Worm (Caenorhabditis elegans) whole organism, young adult: ENCODE results near the gene srh-173.

Experiments used
- C06A6.2 ChIP-seq: fragments of 200-800 bp; sonication (Bioruptor generic); conservative IDR thresholded peaks from 2 replicates; pipeline ENCODE4 v1.3.6; 2022; ENCODE audit warnings: missing genetic modification characterization, missing compliant biosample characterization
- F23B12.7 ChIP-seq: sonication (generic microtip); optimal IDR thresholded peaks from 2 replicates; lab custom pipeline; 2017; ENCODE audit warnings: missing genetic modification characterization, mild to moderate bottlenecking, missing compliant biosample characterization, antibody characterized with exemption, moderate library complexity; ENCODE audit not compliant: insufficient read depth
- F37B4.10 ChIP-seq: fragments of 200-800 bp; sonication (Bioruptor generic); IDR thresholded peaks from 2 replicates; pipeline ENCODE4 v1.3.6; 2022; ENCODE audit warnings: missing genetic modification characterization, missing compliant biosample characterization
- F49E8.2 ChIP-seq: sonication (generic microtip); optimal IDR thresholded peaks from 3 replicates; lab custom pipeline; 2017; ENCODE audit warnings: missing genetic modification characterization, mild to moderate bottlenecking, missing compliant biosample characterization, antibody characterized with exemption, moderate library complexity; ENCODE audit not compliant: insufficient read depth
- F57A8.1 ChIP-seq: fragments of 200-800 bp; sonication (Bioruptor generic); optimal IDR thresholded peaks from 2 replicates; lab custom pipeline; 2018; ENCODE audit warnings: mild to moderate bottlenecking, missing genetic modification characterization, moderate library complexity, missing compliant biosample characterization
- F57C9.4 ChIP-seq: sonication (generic microtip); optimal IDR thresholded peaks from 2 replicates; lab custom pipeline; 2017; ENCODE audit warnings: mild to moderate bottlenecking, missing genetic modification characterization, missing compliant biosample characterization
- K11D2.4 ChIP-seq: fragments of 200-800 bp; sonication (Bioruptor generic); IDR thresholded peaks from 2 replicates; pipeline ENCODE4 v1.3.6; 2022; ENCODE audit warnings: missing genetic modification reagents, missing genetic modification characterization, missing compliant biosample characterization
- T26A5.8 ChIP-seq: sonication (generic microtip); optimal IDR thresholded peaks from 2 replicates; lab custom pipeline; 2016; ENCODE audit warnings: missing genetic modification characterization, missing compliant biosample characterization
- Y56A3A.18 ChIP-seq: fragments of 200-800 bp; sonication (Bioruptor generic); IDR thresholded peaks from 2 replicates; pipeline ENCODE4 v1.3.6; 2022; ENCODE audit warnings: missing genetic modification reagents, missing genetic modification characterization, missing compliant biosample characterization
- Y95B8A.8 ChIP-seq: fragments of 200-800 bp; sonication (Bioruptor generic); IDR thresholded peaks from 2 replicates; pipeline ENCODE4 v1.3.6; 2022; ENCODE audit warnings: missing genetic modification reagents, missing genetic modification characterization, missing compliant biosample characterization
- aptf-2 ChIP-seq: fragments of 200-800 bp; sonication (Bioruptor generic); conservative IDR thresholded peaks from 2 replicates; pipeline ENCODE4 v1.3.6; 2022; ENCODE audit warnings: missing genetic modification reagents, missing genetic modification characterization, missing compliant biosample characterization
- attf-6 ChIP-seq: fragments of 200-800 bp; sonication (Bioruptor generic); IDR thresholded peaks from 2 replicates; pipeline ENCODE4 v1.3.6; 2022; ENCODE audit warnings: missing genetic modification reagents, missing genetic modification characterization, missing compliant biosample characterization
- cebp-2 ChIP-seq: fragments of 200-800 bp; sonication (Bioruptor generic); IDR thresholded peaks from 2 replicates; pipeline ENCODE4 v1.3.6; 2022; ENCODE audit warnings: missing genetic modification characterization, missing compliant biosample characterization
- ceh-100 ChIP-seq: fragments of 200-800 bp; sonication (Bioruptor generic); IDR thresholded peaks from 2 replicates; pipeline ENCODE4 v1.3.6; 2022; ENCODE audit warnings: missing genetic modification reagents, missing genetic modification characterization, missing compliant biosample characterization
- ceh-27 ChIP-seq: fragments of 200-800 bp; sonication (Bioruptor generic); optimal IDR thresholded peaks from 2 replicates; lab custom pipeline; 2018; ENCODE audit warnings: mild to moderate bottlenecking, missing genetic modification characterization, moderate library complexity, missing compliant biosample characterization
- ceh-40 ChIP-seq: fragments of 200-800 bp; sonication (Bioruptor generic); IDR thresholded peaks from 2 replicates; pipeline ENCODE4 v1.3.6; 2022; ENCODE audit warnings: missing genetic modification characterization, missing compliant biosample characterization
- ceh-58 ChIP-seq: fragments of 200-800 bp; sonication (Bioruptor generic); IDR thresholded peaks from 2 replicates; pipeline ENCODE4 v1.3.6; 2022; ENCODE audit warnings: missing genetic modification characterization, missing compliant biosample characterization
- ceh-79 ChIP-seq: sonication (generic microtip); optimal IDR thresholded peaks from 2 replicates; lab custom pipeline; 2017; ENCODE audit warnings: mild to moderate bottlenecking, missing genetic modification characterization, missing compliant biosample characterization
- chd-7 ChIP-seq: sonication (generic microtip); optimal IDR thresholded peaks from 2 replicates; lab custom pipeline; 2016; ENCODE audit warnings: mild to moderate bottlenecking, missing genetic modification characterization, moderate library complexity, missing compliant biosample characterization
- die-1 ChIP-seq: sonication (generic microtip); optimal IDR thresholded peaks from 2 replicates; lab custom pipeline; 2016; ENCODE audit warnings: missing genotype, mild to moderate bottlenecking, missing genetic modification characterization, missing compliant biosample characterization
- dox-1 ChIP-seq: fragments of 200-800 bp; sonication (Bioruptor generic); IDR thresholded peaks from 2 replicates; pipeline ENCODE4 v1.3.6; 2022; ENCODE audit warnings: missing genetic modification reagents, missing genetic modification characterization, missing compliant biosample characterization
- egrh-3 ChIP-seq: fragments of 200-800 bp; sonication (Bioruptor generic); IDR thresholded peaks from 2 replicates; pipeline ENCODE4 v1.3.6; 2022; ENCODE audit warnings: missing genetic modification reagents, missing genetic modification characterization, missing compliant biosample characterization
- hlh-12 ChIP-seq: sonication (generic microtip); optimal IDR thresholded peaks from 2 replicates; lab custom pipeline; 2016; ENCODE audit warnings: missing genetic modification characterization, missing compliant biosample characterization
- let-607 ChIP-seq, 2 experiments: fragments of 200-800 bp in 1 of 2; sonication (Bioruptor generic) in 1 of 2; sonication (generic microtip) in 1 of 2; optimal IDR thresholded peaks; 2 replicates each; lab custom pipeline; 2016 to 2018; ENCODE audit warnings: mild to moderate bottlenecking in 2 of 2, missing compliant biosample characterization in 2 of 2, missing genetic modification characterization in 2 of 2, moderate library complexity in 2 of 2, missing genotype in 1 of 2
- lin-35 ChIP-seq, 3 experiments: fragments of 150-350 bp in 2 of 3; sonication (generic microtip) in 1 of 3; optimal IDR thresholded peaks; 2 replicates each; lab custom pipeline; 2014 to 2018; ENCODE audit warnings: missing biosample characterization in 3 of 3, missing genetic modification characterization in 3 of 3, missing genetic modification reagents in 3 of 3
- lin-54 ChIP-seq: fragments of 200-800 bp; sonication (Bioruptor generic); optimal IDR thresholded peaks from 2 replicates; lab custom pipeline; 2018; ENCODE audit warnings: mild to moderate bottlenecking, missing genetic modification characterization, missing compliant biosample characterization
- lsy-27 ChIP-seq: sonication (generic microtip); optimal IDR thresholded peaks from 2 replicates; lab custom pipeline; 2017; ENCODE audit warnings: missing genetic modification characterization, mild to moderate bottlenecking, missing compliant biosample characterization, antibody characterized with exemption, missing genotype, borderline replicate concordance; ENCODE audit not compliant: insufficient read depth
- madf-8 ChIP-seq: fragments of 200-800 bp; sonication (Bioruptor generic); conservative IDR thresholded peaks from 2 replicates; pipeline ENCODE4 v1.3.6; 2022; ENCODE audit warnings: missing genetic modification reagents, missing genetic modification characterization, missing compliant biosample characterization
- mel-28 ChIP-seq: sonication (generic microtip); optimal IDR thresholded peaks from 2 replicates; lab custom pipeline; 2016; ENCODE audit warnings: borderline replicate concordance, mild to moderate bottlenecking, missing genetic modification characterization, missing compliant biosample characterization
- nfya-2 ChIP-seq: fragments of 200-800 bp; sonication (Bioruptor generic); IDR thresholded peaks from 2 replicates; pipeline ENCODE4 v1.3.6; 2022; ENCODE audit warnings: missing genetic modification reagents, missing genetic modification characterization, missing compliant biosample characterization
- nhr-27 ChIP-seq: fragments of 200-800 bp; sonication (Bioruptor generic); optimal IDR thresholded peaks from 2 replicates; lab custom pipeline; 2018; ENCODE audit warnings: mild to moderate bottlenecking, missing genetic modification characterization, moderate library complexity, missing compliant biosample characterization
- nhr-80 ChIP-seq: sonication (generic microtip); optimal IDR thresholded peaks from 2 replicates; lab custom pipeline; 2016; ENCODE audit warnings: missing genetic modification characterization, missing compliant biosample characterization
- nhr-90 ChIP-seq: sonication (generic microtip); optimal IDR thresholded peaks from 2 replicates; lab custom pipeline; 2016; ENCODE audit warnings: missing genotype, mild to moderate bottlenecking, missing genetic modification characterization, missing compliant biosample characterization
- pbrm-1 ChIP-seq: fragments of 200-800 bp; sonication (Bioruptor generic); IDR thresholded peaks from 2 replicates; pipeline ENCODE4 v1.3.6; 2022; ENCODE audit warnings: missing genetic modification reagents, missing genetic modification characterization, missing compliant biosample characterization
- rcor-1 ChIP-seq: fragments of 200-800 bp; sonication (Bioruptor generic); IDR thresholded peaks from 2 replicates; pipeline ENCODE4 v1.3.6; 2022; ENCODE audit warnings: missing genetic modification reagents, missing genetic modification characterization, missing compliant biosample characterization
- sdz-38 ChIP-seq: sonication (generic microtip); optimal IDR thresholded peaks from 2 replicates; lab custom pipeline; 2016; ENCODE audit warnings: missing genotype, missing genetic modification characterization, missing compliant biosample characterization
- somi-1 ChIP-seq: fragments of 200-800 bp; sonication (Bioruptor generic); optimal IDR thresholded peaks from 2 replicates; lab custom pipeline; 2018; ENCODE audit warnings: mild to moderate bottlenecking, missing genetic modification characterization, missing compliant biosample characterization
- zfh-2 ChIP-seq: fragments of 200-800 bp; sonication (Bioruptor generic); conservative IDR thresholded peaks from 2 replicates; pipeline ENCODE4 v1.3.6; 2022; ENCODE audit warnings: missing genetic modification reagents, missing genetic modification characterization, missing compliant biosample characterization
- ztf-25 ChIP-seq: fragments of 200-800 bp; sonication (Bioruptor generic); IDR thresholded peaks from 2 replicates; pipeline ENCODE4 v1.3.6; 2022; ENCODE audit warnings: missing genetic modification reagents, missing genetic modification characterization, missing compliant biosample characterization

srh-173 gene

DNA sequence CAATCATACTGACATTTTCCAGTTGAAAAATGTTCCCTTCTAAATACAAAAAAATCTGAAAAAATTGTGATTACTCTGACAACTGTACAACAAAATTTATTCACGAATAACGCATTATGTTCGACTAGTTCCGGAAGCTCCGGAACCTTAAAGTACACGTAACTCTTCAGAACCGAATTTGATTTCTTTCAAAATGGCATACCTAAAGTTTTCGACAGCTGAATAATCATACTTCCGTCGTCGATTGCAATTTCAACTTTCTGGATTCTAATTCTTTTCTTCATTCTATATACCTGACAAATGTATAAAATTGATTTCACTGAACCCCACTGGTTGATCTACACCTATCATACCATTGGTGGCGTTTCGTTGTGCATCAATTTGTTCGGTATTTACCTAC lies 14.6 kb downstream of the srh-173 start, which contains the start of gene sri-67:
Gene sri-67, plus strand, starts transcription at position 301 of the 400 bp plus-strand sequence.
- TF ChIP-seq pbrm-1 (GFP tag; lab: Robert Waterston, UW) (no peak), attf-6 (GFP tag; lab: Robert Waterston, UW) (no peak), die-1 (tag; lab: Kevin White, UChicago) (no peak), lin-54 (GFP tag; lab: Kevin White, UChicago) (no peak), F57C9.4 (tag; lab: Kevin White, UChicago) (no peak), F23B12.7 (tag; lab: Kevin White, UChicago) (no peak), mel-28 (no peak), Y95B8A.8 (GFP tag; lab: Robert Waterston, UW) (no peak), ceh-40 (GFP tag; lab: Robert Waterston, UW) (no peak), nhr-27 (tag; lab: Kevin White, UChicago) (no peak), F57A8.1 (GFP tag; lab: Kevin White, UChicago) (no peak)
- TF ChIP-seq, all 124 proteins: peak for 0

DNA sequence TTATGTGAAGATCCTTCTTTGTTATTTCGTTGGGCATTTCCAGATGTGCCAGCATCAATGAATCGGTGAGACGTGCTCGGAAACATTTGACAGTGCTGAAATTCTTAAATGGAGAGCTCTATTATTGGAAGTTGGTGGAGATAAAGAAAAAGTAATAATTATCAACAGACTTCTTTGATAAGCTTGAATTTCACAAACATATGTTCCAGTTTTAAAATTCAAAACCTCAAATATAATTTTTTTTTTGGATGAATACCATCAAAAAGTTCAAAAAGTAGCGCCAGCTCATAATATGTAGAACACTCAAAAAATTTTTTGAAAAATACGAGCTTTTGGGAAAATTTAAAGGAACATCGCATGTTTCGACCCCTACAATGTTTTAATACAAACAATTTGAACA lies 21.0 kb downstream of the srh-173 start, which contains the start of gene Y60A3A.25:
Gene Y60A3A.25, minus strand, starts transcription at position 101 of the 400 bp plus-strand sequence.
- TF ChIP-seq Y56A3A.18 (GFP tag; lab: Robert Waterston, UW) (no peak), let-607 (tag; optimal IDR thresholded peaks at IDR 0.05; lab: Kevin White, UChicago) (no peak), sdz-38 (tag; lab: Kevin White, UChicago) (no peak), cebp-2 (GFP tag; lab: Robert Waterston, UW) (no peak), F57A8.1 (GFP tag; lab: Kevin White, UChicago) (no peak), C06A6.2 (GFP tag; lab: Robert Waterston, UW) (no peak), F49E8.2 (tag; lab: Kevin White, UChicago) (no peak), nhr-90 (tag; lab: Kevin White, UChicago) (no peak), ceh-79 (tag; lab: Kevin White, UChicago) (no peak), chd-7 (tag; lab: Kevin White, UChicago) (no peak), hlh-12 (tag; lab: Kevin White, UChicago) (no peak)

DNA sequence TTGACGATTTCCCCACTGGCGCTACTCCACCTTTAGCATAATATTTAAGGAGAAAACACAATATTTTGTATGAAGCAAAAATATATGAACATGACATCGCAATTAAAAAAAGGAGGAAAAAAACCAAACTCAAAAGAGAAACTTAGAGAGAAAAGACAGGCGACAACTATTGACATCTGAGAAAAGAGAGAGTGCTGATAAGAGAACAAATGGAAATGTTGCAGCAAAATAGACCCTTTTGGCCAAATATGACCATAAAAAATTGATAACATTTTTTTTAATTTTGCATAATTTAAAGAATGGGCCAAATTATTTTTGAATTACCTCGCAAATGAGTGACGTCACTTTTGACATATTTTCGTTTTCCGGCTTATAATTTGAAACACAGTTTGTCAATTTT lies 21.6 kb downstream of the srh-173 start:
- peak; percentile 51 for TF ChIP-seq nhr-80 (tag; lab: Kevin White, UChicago)
- TF ChIP-seq nhr-90 (tag; lab: Kevin White, UChicago), result no peak
- TF ChIP-seq ztf-25 (GFP tag; lab: Robert Waterston, UW), result no peak

DNA sequence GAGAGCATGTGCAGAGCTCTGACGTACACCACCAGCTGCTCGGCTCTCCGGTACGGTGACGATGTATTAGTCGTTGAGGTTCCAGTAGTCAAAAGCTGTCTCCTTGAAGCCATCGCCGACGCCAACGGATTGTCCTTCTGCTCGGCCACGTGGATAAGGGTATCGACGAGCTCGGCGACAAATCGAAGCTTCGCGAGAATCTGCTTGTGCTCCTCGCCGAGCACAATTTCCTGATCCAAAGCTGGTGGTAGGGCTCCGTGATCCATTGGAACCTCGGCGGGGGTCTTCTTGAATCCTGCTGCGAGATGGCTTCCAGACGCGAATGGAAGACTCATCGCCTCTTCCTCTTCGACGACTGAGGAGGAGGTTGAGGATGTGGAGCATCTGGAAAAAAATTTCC lies 24.4 kb downstream of the srh-173 start:
- TF ChIP-seq hlh-12 (tag; lab: Kevin White, UChicago) (no peak), somi-1 (GFP tag; lab: Kevin White, UChicago) (no peak), mel-28 (no peak), egrh-3 (GFP tag; lab: Robert Waterston, UW) (peak; percentile 29; the same call in 1 of the 2 replicates), sdz-38 (tag; lab: Kevin White, UChicago) (no peak), zfh-2 (GFP tag; lab: Robert Waterston, UW) (peak; percentile 77), T26A5.8 (tag; lab: Kevin White, UChicago) (no peak), rcor-1 (GFP tag; lab: Robert Waterston, UW) (no peak), ceh-58 (no peak), F37B4.10 (no peak), attf-6 (GFP tag; lab: Robert Waterston, UW) (no peak), die-1 (tag; lab: Kevin White, UChicago) (no peak), dox-1 (GFP tag; lab: Robert Waterston, UW) (peak; percentile 31; the same call in 1 of the 2 replicates), lsy-27 (tag; lab: Kevin White, UChicago) (no peak), aptf-2 (no peak), lin-35 (GFP tag; optimal IDR thresholded peaks at IDR 0.05; lab: Kevin White, UChicago) (no peak), ceh-27 (no peak), nfya-2 (GFP tag; lab: Robert Waterston, UW) (no peak), ceh-100 (no peak), madf-8 (GFP tag; lab: Robert Waterston, UW) (no peak), K11D2.4 (no peak)
